Worm (Caenorhabditis elegans): Measurements from ENCODE around the gene D2007.1.

The D2007.1 gene

DNA sequence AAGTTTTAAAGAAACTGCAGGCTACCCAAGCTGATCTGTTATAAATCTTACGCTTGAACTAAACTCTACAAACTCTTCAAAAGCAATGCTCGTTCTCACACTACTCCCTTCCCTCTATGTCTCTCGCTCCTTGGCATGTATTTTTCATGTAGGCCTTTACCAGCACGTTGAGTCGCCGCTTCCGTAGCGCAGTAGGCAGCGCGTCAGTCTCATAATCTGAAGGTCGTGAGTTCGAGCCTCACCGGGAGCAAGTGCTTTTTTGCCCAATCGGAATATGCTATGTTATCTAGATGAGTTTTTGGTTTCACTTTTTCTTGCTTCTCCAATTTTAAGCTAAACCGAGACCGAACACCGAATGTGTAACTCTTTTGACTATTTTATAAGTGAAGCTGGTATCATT is 48.8 kb upstream of the D2007.1 start (continued):
- TF ChIP-seq mes-4 (tag; optimal IDR thresholded peaks at IDR 0.05) (no peak), zim-3 (tag; optimal IDR thresholded peaks at IDR 0.05) (peak; percentile 45), T26A5.8 (tag; optimal IDR thresholded peaks at IDR 0.05) (no peak), B0336.3 (GFP tag; IDR thresholded peaks at IDR 0.05) (no peak), madf-3 (GFP tag; IDR thresholded peaks at IDR 0.05) (no peak), cebp-2 (GFP tag; IDR thresholded peaks at IDR 0.05) (no peak), lin-26 (GFP tag; IDR thresholded peaks at IDR 0.05) (peak; percentile 80), die-1 (tag; optimal IDR thresholded peaks at IDR 0.05) (peak; percentile 69), lir-1 (GFP tag; conservative IDR thresholded peaks at IDR 0.05) (no peak), B0261.1 (tag; optimal IDR thresholded peaks at IDR 0.05) (peak; percentile 81), ceh-58 (GFP tag; IDR thresholded peaks at IDR 0.05) (no peak), zfh-2 (GFP tag; conservative IDR thresholded peaks at IDR 0.05) (no peak), tbp1 (GFP tag; optimal IDR thresholded peaks at IDR 0.05) (peak; percentile 95), ceh-79 (tag; optimal IDR thresholded peaks at IDR 0.05) (no peak), atf-7 (tag; optimal IDR thresholded peaks at IDR 0.05) (no peak), Y56A3A.18 (GFP tag; IDR thresholded peaks at IDR 0.05) (no peak), bed-2 (GFP tag; IDR thresholded peaks at IDR 0.05) (no peak), nhr-27 (tag; optimal IDR thresholded peaks at IDR 0.05) (no peak), let-526 (GFP tag; IDR thresholded peaks at IDR 0.05) (peak; percentile 75), hmg-20 (GFP tag; IDR thresholded peaks at IDR 0.05) (no peak), ceh-91 (GFP tag; IDR thresholded peaks at IDR 0.05) (no peak), egl-18 (GFP tag; IDR thresholded peaks at IDR 0.05) (no peak), tlf-1 (GFP tag; optimal IDR thresholded peaks at IDR 0.05) (no peak), egrh-3 (GFP tag; IDR thresholded peaks at IDR 0.05) (no peak), dox-1 (GFP tag; IDR thresholded peaks at IDR 0.05) (peak; percentile 50), mxl-1 (tag; optimal IDR thresholded peaks at IDR 0.05) (peak; percentile 27), ZK185.1 (tag; optimal IDR thresholded peaks at IDR 0.05; ENCODE audit: poor library complexity, severe bottlenecking) (peak; percentile 70), lag-1 (GFP tag; IDR thresholded peaks at IDR 0.05) (no peak), ztf-26 (tag; optimal IDR thresholded peaks at IDR 0.05) (no peak), mcd-1 (GFP tag; IDR thresholded peaks at IDR 0.05) (peak; percentile 39; the same call in 1 of the 2 replicates), him-1 (tag; optimal IDR thresholded peaks at IDR 0.05) (peak; percentile 69), madf-8 (GFP tag; conservative IDR thresholded peaks at IDR 0.05) (no peak), hlh-12 (tag; optimal IDR thresholded peaks at IDR 0.05) (no peak), lin-40 (tag; optimal IDR thresholded peaks at IDR 0.05) (peak; percentile 34), F10E7.11 (tag; optimal IDR thresholded peaks at IDR 0.05) (no peak), lsl-1 (GFP tag; optimal IDR thresholded peaks at IDR 0.05) (peak; percentile 7), attf-5 (GFP tag; optimal IDR thresholded peaks at IDR 0.05) (peak; percentile 14)

DNA sequence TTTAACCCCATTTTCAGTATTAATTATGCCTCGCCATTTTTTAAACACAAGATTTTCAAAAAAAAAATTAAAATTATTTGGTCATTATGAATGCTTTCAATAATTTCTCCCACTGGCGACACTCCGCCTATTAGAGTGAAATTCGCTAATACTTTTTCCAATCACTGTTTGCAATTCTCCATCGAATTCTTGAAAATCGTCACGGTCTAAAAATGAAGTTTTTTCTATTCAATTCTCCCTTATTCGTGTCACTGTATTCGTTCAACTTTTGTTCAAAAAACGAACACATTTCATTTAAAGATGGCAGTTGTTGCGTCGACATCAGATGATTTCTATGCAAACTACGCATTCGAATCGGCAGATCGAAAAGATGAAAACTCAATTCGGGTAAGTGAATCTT is 46.8 kb upstream of the D2007.1 start, which contains the start of gene C14B9.3:
C14B9.3 (plus strand) TSS at position 301 of the 400 bp plus-strand sequence.
- TF ChIP-seq die-1 (tag; optimal IDR thresholded peaks at IDR 0.05): no peak
- no peak for TF ChIP-seq sdz-38 (tag; optimal IDR thresholded peaks at IDR 0.05)
- no peak for TF ChIP-seq cebp-2 (GFP tag; IDR thresholded peaks at IDR 0.05)
- no peak for TF ChIP-seq tbp1 (GFP tag; optimal IDR thresholded peaks at IDR 0.05)
- TF ChIP-seq ceh-40 (GFP tag; IDR thresholded peaks at IDR 0.05): no peak
- no peak for TF ChIP-seq nhr-90 (tag; optimal IDR thresholded peaks at IDR 0.05)
- TF ChIP-seq F57A8.1 (GFP tag; optimal IDR thresholded peaks at IDR 0.05): no peak
- TF ChIP-seq akir-1 (GFP tag; optimal IDR thresholded peaks at IDR 0.05): no peak
- TF ChIP-seq B0019.2 (GFP tag; conservative IDR thresholded peaks at IDR 0.05): no peak
- TF ChIP-seq ztf-28 (GFP tag; IDR thresholded peaks at IDR 0.05): no peak
- TF ChIP-seq bed-1 (GFP tag; IDR thresholded peaks at IDR 0.05): no peak
- no peak for TF ChIP-seq mcd-1 (GFP tag; IDR thresholded peaks at IDR 0.05)
